Worm (Caenorhabditis elegans): ENCODE results near the gene bgnt-1.4.

bgnt-1.4 gene

DNA sequence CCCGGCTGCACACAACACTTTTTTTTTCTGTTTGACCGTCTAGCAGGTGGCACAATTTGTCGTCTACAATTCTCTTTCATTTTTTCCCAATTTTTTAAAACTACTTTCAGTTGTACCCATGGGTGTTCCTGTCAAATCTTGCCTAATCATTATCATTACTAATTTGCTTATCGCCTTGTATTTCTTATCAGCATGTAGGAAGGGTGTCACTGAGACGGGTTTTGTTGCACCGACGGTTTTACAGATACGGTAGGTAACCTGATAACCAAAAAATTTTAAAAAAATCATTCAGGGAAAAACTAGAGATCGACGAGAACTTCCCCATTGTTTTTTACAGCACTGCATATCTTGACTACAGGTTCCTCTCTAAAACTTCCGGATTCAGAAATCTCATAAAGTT, 23.0 kb upstream of the bgnt-1.4 start, which contains the start of gene F39G3.2:
Gene F39G3.2 (plus strand): TSS at position 105 of the 400 bp plus-strand sequence.
- no peak for TF ChIP-seq klf-2 (GFP tag; conservative IDR thresholded peaks at IDR 0.05)
- TF ChIP-seq ztf-23 (GFP tag; IDR thresholded peaks at IDR 0.05), result no peak
- TF ChIP-seq tab-1 (GFP tag; IDR thresholded peaks at IDR 0.05), result no peak
- no peak for TF ChIP-seq T22C8.4 (GFP tag; IDR thresholded peaks at IDR 0.05)
- no peak for TF ChIP-seq med-1 (GFP tag; optimal IDR thresholded peaks at IDR 0.05; ENCODE audit: insufficient read depth)
- TF ChIP-seq ref-1 (GFP tag; conservative IDR thresholded peaks at IDR 0.05), result no peak
- TF ChIP-seq cog-1 (tag; optimal IDR thresholded peaks at IDR 0.05), result no peak
- no peak for TF ChIP-seq ztf-29 (GFP tag; IDR thresholded peaks at IDR 0.05)
- no peak for TF ChIP-seq flt-1 (GFP tag; IDR thresholded peaks at IDR 0.05)

DNA sequence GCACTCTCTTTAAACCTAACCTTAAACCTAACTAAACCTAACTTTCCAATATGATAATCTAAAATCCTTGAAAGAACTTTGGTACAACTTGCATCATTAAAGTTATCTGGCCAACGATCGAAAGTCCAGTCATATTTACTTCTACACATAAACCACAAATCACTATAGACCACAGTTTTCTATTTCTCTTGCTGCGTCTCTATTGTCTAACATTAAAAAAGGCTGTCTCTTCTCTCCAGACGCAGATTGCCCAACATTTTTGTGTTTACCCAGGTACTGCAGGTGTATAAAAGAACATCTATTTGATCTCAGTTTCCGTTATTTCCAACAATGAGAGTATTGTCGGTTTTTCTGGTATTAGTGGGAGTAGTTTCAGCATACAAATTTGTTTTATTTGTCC, 18.6 kb upstream of the bgnt-1.4 start, which contains the start of gene ugt-61:
Gene ugt-61 (plus strand): TSS at position 233 of the 400 bp plus-strand sequence.
- TF ChIP-seq med-1 (GFP tag; optimal IDR thresholded peaks at IDR 0.05; ENCODE audit: insufficient read depth), result no peak
- no peak for TF ChIP-seq ref-1 (GFP tag; conservative IDR thresholded peaks at IDR 0.05)
- no peak for TF ChIP-seq cog-1 (tag; optimal IDR thresholded peaks at IDR 0.05)
- no peak for TF ChIP-seq ztf-23 (GFP tag; IDR thresholded peaks at IDR 0.05)
- TF ChIP-seq klf-2 (GFP tag; conservative IDR thresholded peaks at IDR 0.05), result no peak
- TF ChIP-seq ztf-29 (GFP tag; IDR thresholded peaks at IDR 0.05), result no peak
- TF ChIP-seq T22C8.4 (GFP tag; IDR thresholded peaks at IDR 0.05), result no peak
- no peak for TF ChIP-seq flt-1 (GFP tag; IDR thresholded peaks at IDR 0.05)
- TF ChIP-seq tab-1 (GFP tag; IDR thresholded peaks at IDR 0.05), result no peak

DNA sequence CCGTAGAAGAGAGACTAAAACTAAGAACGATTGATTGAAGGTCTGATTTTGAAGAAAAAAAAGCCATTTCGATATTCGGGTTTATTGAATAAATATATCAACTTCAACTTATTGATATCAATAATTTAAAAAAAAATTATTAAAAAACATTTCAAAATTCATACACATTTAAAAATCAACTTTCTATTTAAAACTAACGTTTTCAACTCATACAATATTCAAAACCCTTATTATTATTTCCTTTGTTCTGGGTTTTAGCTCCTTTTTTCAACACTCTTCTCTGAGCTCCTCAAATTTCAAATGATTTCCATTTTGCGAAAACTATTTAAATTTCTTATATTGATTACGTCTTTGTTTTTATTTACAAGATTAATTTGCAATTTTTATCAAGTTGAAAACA, 15.5 kb upstream of the bgnt-1.4 start, which contains the start of gene C18G1.7:
Gene C18G1.7 (plus strand): TSS at position 301 of the 400 bp plus-strand sequence.
- TF ChIP-seq ref-1 (GFP tag; conservative IDR thresholded peaks at IDR 0.05) (no peak), klf-2 (GFP tag; conservative IDR thresholded peaks at IDR 0.05) (no peak), flt-1 (GFP tag; IDR thresholded peaks at IDR 0.05) (no peak), ztf-23 (GFP tag; IDR thresholded peaks at IDR 0.05) (no peak), cog-1 (tag; optimal IDR thresholded peaks at IDR 0.05) (no peak), ztf-29 (GFP tag; IDR thresholded peaks at IDR 0.05) (no peak), tab-1 (GFP tag; IDR thresholded peaks at IDR 0.05) (no peak), med-1 (GFP tag; optimal IDR thresholded peaks at IDR 0.05; ENCODE audit: insufficient read depth) (no peak), T22C8.4 (GFP tag; IDR thresholded peaks at IDR 0.05) (no peak)

DNA sequence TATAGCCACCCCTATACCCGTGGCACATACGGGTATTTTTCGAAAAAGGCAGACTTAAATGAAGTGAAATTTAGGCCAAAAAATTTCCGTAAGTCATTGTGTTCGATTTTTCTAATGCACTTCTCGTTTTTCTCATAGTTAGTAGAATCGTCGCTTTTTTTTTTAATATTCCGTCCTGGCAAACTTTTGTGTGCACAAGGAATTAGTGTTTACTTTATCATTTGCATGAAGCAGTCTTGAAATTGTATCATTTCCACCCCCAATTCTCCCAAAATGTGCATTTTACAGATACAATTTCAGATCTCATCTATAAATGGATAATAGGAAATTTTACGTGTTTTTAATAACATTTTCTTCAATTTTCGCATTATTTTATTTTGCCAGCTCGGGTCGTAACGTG, 10.5 kb upstream of the bgnt-1.4 start, which contains the start of gene C18G1.6:
Gene C18G1.6 (plus strand): TSS at position 301 of the 400 bp plus-strand sequence.
- TF ChIP-seq flt-1 (GFP tag; IDR thresholded peaks at IDR 0.05) (no peak), T22C8.4 (GFP tag; IDR thresholded peaks at IDR 0.05) (no peak), ztf-29 (GFP tag; IDR thresholded peaks at IDR 0.05) (no peak), tab-1 (GFP tag; IDR thresholded peaks at IDR 0.05) (no peak), med-1 (GFP tag; optimal IDR thresholded peaks at IDR 0.05; ENCODE audit: insufficient read depth) (no peak), ref-1 (GFP tag; conservative IDR thresholded peaks at IDR 0.05) (no peak)

DNA sequence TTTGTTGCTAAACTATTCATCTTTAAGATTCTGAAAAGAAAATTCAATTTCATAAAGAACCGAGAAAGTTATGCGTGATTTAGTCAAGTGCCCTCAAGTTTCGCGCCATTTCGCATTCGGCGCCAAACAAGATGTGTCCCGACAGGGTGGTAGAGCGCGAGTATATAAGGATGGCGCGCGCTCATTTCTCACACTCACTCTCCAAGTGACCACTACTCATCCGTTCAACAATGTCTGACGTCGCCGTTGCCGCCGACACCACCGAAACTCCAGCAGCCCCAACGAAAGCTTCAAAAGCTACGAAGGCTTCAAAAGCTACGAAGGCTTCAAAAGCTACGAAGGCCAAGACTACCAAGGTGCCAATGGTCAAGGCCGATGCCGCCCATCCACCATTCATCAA, 6.7 kb upstream of the bgnt-1.4 start, which contains the start of gene hil-4:
Gene hil-4 (plus strand): TSS at position 191 of the 400 bp plus-strand sequence.
- TF ChIP-seq cog-1 (tag; optimal IDR thresholded peaks at IDR 0.05), result no peak
- no peak for TF ChIP-seq T22C8.4 (GFP tag; IDR thresholded peaks at IDR 0.05)
- TF ChIP-seq ztf-29 (GFP tag; IDR thresholded peaks at IDR 0.05), result no peak
- no peak for TF ChIP-seq klf-2 (GFP tag; conservative IDR thresholded peaks at IDR 0.05)
- TF ChIP-seq tab-1 (GFP tag; IDR thresholded peaks at IDR 0.05), result no peak
- TF ChIP-seq ztf-23 (GFP tag; IDR thresholded peaks at IDR 0.05), result no peak
- TF ChIP-seq ref-1 (GFP tag; conservative IDR thresholded peaks at IDR 0.05), result no peak
- TF ChIP-seq flt-1 (GFP tag; IDR thresholded peaks at IDR 0.05), result no peak
- TF ChIP-seq med-1 (GFP tag; optimal IDR thresholded peaks at IDR 0.05; ENCODE audit: insufficient read depth), result no peak

DNA sequence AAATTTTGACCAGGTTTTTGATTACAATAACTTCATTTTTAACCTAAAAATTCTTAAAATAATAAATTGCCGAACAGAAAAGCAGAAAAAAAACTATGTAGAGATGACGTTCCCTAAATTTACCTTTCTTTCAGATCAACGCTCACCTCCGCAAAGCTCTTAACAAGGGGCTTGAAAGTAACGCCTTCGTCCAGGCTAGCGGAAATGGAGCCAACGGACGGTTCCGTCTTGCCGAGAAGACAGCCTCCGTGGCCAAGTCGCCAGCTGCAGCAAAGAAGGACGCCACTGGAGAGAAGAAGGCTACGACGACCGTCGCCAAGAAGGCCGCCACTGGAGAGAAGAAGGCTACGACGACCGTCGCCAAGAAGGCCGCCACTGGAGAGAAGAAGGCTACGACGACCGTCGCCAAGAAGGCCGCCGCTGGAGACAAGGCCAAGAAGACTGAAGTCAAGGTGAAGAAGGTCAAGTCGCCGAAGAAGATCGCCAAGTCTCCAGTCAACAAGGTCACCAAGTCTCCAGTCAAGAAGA, 6.0 kb upstream of the bgnt-1.4 start:
- TF ChIP-seq klf-2 (GFP tag; conservative IDR thresholded peaks at IDR 0.05) (no peak), T22C8.4 (GFP tag; IDR thresholded peaks at IDR 0.05) (no peak), flt-1 (GFP tag; IDR thresholded peaks at IDR 0.05) (no peak), ztf-29 (GFP tag; IDR thresholded peaks at IDR 0.05) (no peak), ztf-23 (GFP tag; IDR thresholded peaks at IDR 0.05) (no peak), tab-1 (GFP tag; IDR thresholded peaks at IDR 0.05) (no peak), cog-1 (tag; optimal IDR thresholded peaks at IDR 0.05) (no peak), ref-1 (GFP tag; conservative IDR thresholded peaks at IDR 0.05) (no peak)

DNA sequence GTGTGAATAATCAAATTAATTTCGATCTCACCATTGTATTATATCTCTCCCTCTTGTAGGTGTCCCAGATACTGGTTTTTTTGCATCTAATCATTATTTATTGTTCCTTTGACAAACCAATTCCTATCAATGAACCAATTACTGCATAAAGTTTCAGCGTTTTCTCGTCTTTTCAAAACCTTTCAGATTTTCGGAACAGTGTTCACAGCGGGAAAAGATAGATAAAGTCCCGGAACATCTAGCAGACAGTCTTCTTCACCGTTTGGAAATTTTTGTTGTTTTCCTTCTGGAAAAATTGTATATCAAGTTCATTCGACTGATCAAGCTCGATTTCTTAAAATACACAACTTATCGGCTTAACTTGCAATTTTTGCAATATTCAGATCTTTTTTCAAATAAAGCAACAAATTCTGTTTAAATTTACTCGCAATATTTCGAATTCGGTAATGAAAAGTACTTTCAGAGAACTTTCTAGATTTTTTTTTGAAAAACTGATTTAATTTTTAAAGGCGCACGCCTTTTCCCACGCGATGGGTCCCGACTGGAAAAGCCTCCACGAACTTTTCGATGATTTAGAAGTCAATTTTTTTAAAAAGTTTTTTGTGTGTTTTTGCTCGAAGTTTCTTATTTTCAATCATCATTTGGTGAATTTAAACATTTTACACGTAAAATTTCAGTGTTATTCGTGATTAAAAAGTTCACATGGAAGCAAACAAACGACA, 5.3 kb upstream of the bgnt-1.4 start, which contains the start of gene pgl-3:
Gene pgl-3 (plus strand): TSS at position 672 of the 722 bp plus-strand sequence.
- TF ChIP-seq ztf-23 (GFP tag; IDR thresholded peaks at IDR 0.05) (no peak), T22C8.4 (GFP tag; IDR thresholded peaks at IDR 0.05) (no peak), ref-1 (GFP tag; conservative IDR thresholded peaks at IDR 0.05) (no peak), ztf-29 (GFP tag; IDR thresholded peaks at IDR 0.05) (no peak), tab-1 (GFP tag; IDR thresholded peaks at IDR 0.05) (no peak), med-1 (GFP tag; optimal IDR thresholded peaks at IDR 0.05; ENCODE audit: insufficient read depth) (no peak), klf-2 (GFP tag; conservative IDR thresholded peaks at IDR 0.05) (no peak), cog-1 (tag; optimal IDR thresholded peaks at IDR 0.05) (no peak)

DNA sequence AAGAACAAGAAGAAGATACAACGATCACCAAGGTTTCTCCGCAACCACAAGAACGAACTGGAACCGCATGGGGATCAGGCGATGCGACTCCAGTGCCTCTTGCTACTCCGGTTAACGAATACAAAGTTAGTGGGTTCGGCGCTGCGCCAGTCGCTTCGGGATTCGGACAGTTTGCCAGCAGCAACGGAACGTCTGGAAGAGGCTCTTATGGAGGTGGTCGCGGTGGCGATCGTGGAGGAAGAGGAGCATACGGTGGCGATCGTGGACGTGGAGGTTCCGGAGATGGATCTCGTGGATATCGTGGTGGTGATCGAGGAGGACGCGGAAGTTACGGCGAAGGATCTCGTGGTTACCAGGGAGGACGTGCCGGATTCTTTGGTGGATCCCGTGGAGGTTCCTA, 2.8 kb upstream of the bgnt-1.4 start:
- no peak for TF ChIP-seq ztf-29 (GFP tag; IDR thresholded peaks at IDR 0.05)
- no peak for TF ChIP-seq cog-1 (tag; optimal IDR thresholded peaks at IDR 0.05)
- TF ChIP-seq T22C8.4 (GFP tag; IDR thresholded peaks at IDR 0.05), result no peak
- TF ChIP-seq tab-1 (GFP tag; IDR thresholded peaks at IDR 0.05), result no peak
- no peak for TF ChIP-seq ref-1 (GFP tag; conservative IDR thresholded peaks at IDR 0.05)
- TF ChIP-seq flt-1 (GFP tag; IDR thresholded peaks at IDR 0.05), result no peak
- TF ChIP-seq ztf-23 (GFP tag; IDR thresholded peaks at IDR 0.05), result no peak
- no peak for TF ChIP-seq klf-2 (GFP tag; conservative IDR thresholded peaks at IDR 0.05)
- no peak for TF ChIP-seq med-1 (GFP tag; optimal IDR thresholded peaks at IDR 0.05; ENCODE audit: insufficient read depth)

DNA sequence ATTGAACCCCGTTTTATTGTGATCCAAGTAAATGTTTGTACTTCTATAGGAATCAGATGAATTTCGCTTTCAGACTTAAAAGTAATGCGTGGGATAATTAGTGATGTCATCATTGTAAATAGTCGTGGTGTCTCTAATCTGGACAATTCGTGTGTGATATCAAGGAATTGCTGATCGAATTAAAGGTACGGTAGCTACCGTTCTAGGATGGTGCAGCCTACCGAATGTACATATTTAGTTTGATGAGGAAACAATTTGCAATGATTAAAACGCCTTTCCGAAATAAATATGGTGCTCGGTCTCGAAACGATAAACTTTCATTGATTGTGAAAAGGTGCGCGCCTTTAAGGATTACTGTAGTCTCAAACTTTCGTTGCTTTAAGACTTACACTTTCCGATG, 2.2 kb upstream of the bgnt-1.4 start:
- no peak for TF ChIP-seq T22C8.4 (GFP tag; IDR thresholded peaks at IDR 0.05)
- TF ChIP-seq ztf-29 (GFP tag; IDR thresholded peaks at IDR 0.05), result no peak
- no peak for TF ChIP-seq med-1 (GFP tag; optimal IDR thresholded peaks at IDR 0.05; ENCODE audit: insufficient read depth)
- no peak for TF ChIP-seq cog-1 (tag; optimal IDR thresholded peaks at IDR 0.05)
- TF ChIP-seq ztf-23 (GFP tag; IDR thresholded peaks at IDR 0.05), result no peak
- no peak for TF ChIP-seq klf-2 (GFP tag; conservative IDR thresholded peaks at IDR 0.05)
- TF ChIP-seq flt-1 (GFP tag; IDR thresholded peaks at IDR 0.05), result no peak
- no peak for TF ChIP-seq ref-1 (GFP tag; conservative IDR thresholded peaks at IDR 0.05)
- TF ChIP-seq tab-1 (GFP tag; IDR thresholded peaks at IDR 0.05), result no peak

All from whole organism, midembryonic.